Worm (Caenorhabditis elegans) whole organism, L3 larva: Measurements from ENCODE around the gene nhr-109.

Experiments
- ceh-28 ChIP-seq: fragments of 150-350 bp; optimal IDR thresholded peaks from 2 replicates; lab custom pipeline; 2014; ENCODE audit warnings: missing biosample characterization, missing genetic modification reagents, missing genetic modification characterization
- ceh-82 ChIP-seq: fragments of 150-350 bp; optimal IDR thresholded peaks from 2 replicates; lab custom pipeline; 2014; ENCODE audit warnings: missing biosample characterization, missing genetic modification characterization
- egl-27 ChIP-seq: sonication (generic microtip); optimal IDR thresholded peaks from 4 replicates; lab custom pipeline; 2017; ENCODE audit warnings: missing biosample characterization, missing genetic modification reagents, missing genetic modification characterization
- fkh-10 ChIP-seq: sonication (generic microtip); optimal IDR thresholded peaks from 2 replicates; lab custom pipeline; 2017; ENCODE audit warnings: missing biosample characterization, missing genetic modification reagents, missing genetic modification characterization
- fos-1 ChIP-seq: fragments of 150-350 bp; optimal IDR thresholded peaks from 2 replicates; lab custom pipeline; 2014; ENCODE audit warnings: missing biosample characterization, missing genetic modification characterization
- lin-39 ChIP-seq: fragments of 150-350 bp; optimal IDR thresholded peaks from 2 replicates; lab custom pipeline; 2018; ENCODE audit warnings: missing biosample characterization, missing genetic modification reagents, missing genetic modification characterization
- lsy-12 ChIP-seq: sonication (generic microtip); optimal IDR thresholded peaks from 2 replicates; lab custom pipeline; 2016; ENCODE audit warnings: mild to moderate bottlenecking, missing genetic modification characterization, missing compliant biosample characterization
- mdl-1 ChIP-seq: fragments of 150-350 bp; optimal IDR thresholded peaks from 2 replicates; lab custom pipeline; 2014; ENCODE audit warnings: missing biosample characterization, missing genetic modification characterization
- nfya-1 ChIP-seq: sonication (generic microtip); optimal IDR thresholded peaks from 2 replicates; lab custom pipeline; 2017; ENCODE audit warnings: missing genetic modification characterization, mild to moderate bottlenecking, missing compliant biosample characterization, antibody characterized with exemption, moderate library complexity; ENCODE audit not compliant: insufficient read depth
- nhr-23 ChIP-seq: fragments of 150-350 bp; optimal IDR thresholded peaks from 2 replicates; lab custom pipeline; 2014; ENCODE audit warnings: missing biosample characterization, missing genetic modification reagents, missing genetic modification characterization
- pqm-1 ChIP-seq: fragments of 150-350 bp; optimal IDR thresholded peaks from 2 replicates; lab custom pipeline; 2017; ENCODE audit warnings: missing biosample characterization, missing genetic modification characterization, inconsistent platforms
- snpc-4 ChIP-seq: fragments of 150-350 bp; optimal IDR thresholded peaks from 2 replicates; lab custom pipeline; 2014; ENCODE audit warnings: missing biosample characterization, missing genetic modification characterization
- tbx-2 ChIP-seq: sonication (generic microtip); optimal IDR thresholded peaks from 2 replicates; lab custom pipeline; 2016; ENCODE audit warnings: mild to moderate bottlenecking, missing genetic modification characterization, missing compliant biosample characterization
- ztf-11 ChIP-seq: fragments of 150-350 bp; optimal IDR thresholded peaks from 2 replicates; lab custom pipeline; 2014; ENCODE audit warnings: missing biosample characterization, missing genetic modification characterization

DNA sequence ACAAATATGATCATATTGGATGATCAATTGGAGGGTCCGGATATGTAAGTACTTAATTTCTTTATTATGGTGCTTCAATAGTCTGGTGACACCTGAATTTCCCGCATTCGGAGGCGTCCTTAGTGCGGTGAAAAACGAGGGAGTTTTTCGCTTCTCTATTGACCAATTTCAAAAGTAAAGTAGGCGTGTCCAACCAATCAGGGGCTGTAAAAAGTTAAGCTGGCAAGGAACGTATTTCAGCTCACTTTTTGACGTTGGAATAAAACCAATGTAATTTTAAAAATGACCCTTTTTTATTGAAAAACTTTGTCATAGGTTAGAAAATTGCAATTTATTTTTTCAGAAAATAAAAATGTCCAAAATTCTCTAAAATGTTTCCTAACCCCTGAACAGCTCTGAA is 23.5 kb upstream of the nhr-109 start:
- no peak for TF ChIP-seq snpc-4 (tag; lab: Kevin White, UChicago)
- no peak for TF ChIP-seq nhr-23
- TF ChIP-seq nfya-1 (tag; lab: Kevin White, UChicago) = peak; percentile 90
- TF ChIP-seq ceh-82 = no peak
- no peak for TF ChIP-seq lin-39
- no peak for TF ChIP-seq mdl-1 (tag; lab: Kevin White, UChicago)
- TF ChIP-seq fkh-10 (GFP tag; lab: Kevin White, UChicago) = no peak
- no peak for TF ChIP-seq fos-1
- TF ChIP-seq pqm-1 (tag; lab: Kevin White, UChicago) = no peak
- TF ChIP-seq ztf-11 (tag; lab: Kevin White, UChicago) = no peak
- no peak for TF ChIP-seq egl-27 (tag; lab: Kevin White, UChicago)
- no peak for TF ChIP-seq tbx-2
- TF ChIP-seq ceh-28 (tag; lab: Kevin White, UChicago) = no peak
- TF ChIP-seq lsy-12 = no peak
